Worm (Caenorhabditis elegans): ENCODE data around the gene dhhc-4.
A peak's percentile ranks its signal among the peaks of the same experiment; 100 is the strongest.

- TF ChIP-seq nhr-237 (tag; optimal IDR thresholded peaks at IDR 0.05) (no peak), lsy-2 (tag; optimal IDR thresholded peaks at IDR 0.05) (peak in 1 of 2 experiments; percentile 85), elt-3 (tag; optimal IDR thresholded peaks at IDR 0.05) (no peak), alr-1 (tag; optimal IDR thresholded peaks at IDR 0.05; ENCODE audit: borderline replicate concordance) (no peak), skn-1 (tag; optimal IDR thresholded peaks at IDR 0.05) (no peak), mef-2 (tag; optimal IDR thresholded peaks at IDR 0.05) (no peak), nhr-85 (tag) (no peak), lin-13 (GFP tag; optimal IDR thresholded peaks at IDR 0.05) (no peak), nhr-28 (tag; optimal IDR thresholded peaks at IDR 0.05) (no peak), lin-39 (tag; optimal IDR thresholded peaks at IDR 0.05) (no peak), isw-1 (GFP tag; IDR thresholded peaks at IDR 0.05) (no peak)
Observed at ce11 chrIII:9862469-9862868, 5.1 kb downstream of the dhhc-4 start.

Measured in whole organism, L1 larva.